Worm (Caenorhabditis elegans) whole organism, L4/young adult: ENCODE measurements around the gene apx-1.

Experiments used
- W03F9.2 ChIP-seq: fragments of 150-350 bp; optimal IDR thresholded peaks from 2 replicates; lab custom pipeline; 2014; ENCODE audit warnings: missing biosample characterization, missing genetic modification characterization
- dao-5 ChIP-seq: sonication (generic microtip); optimal IDR thresholded peaks from 2 replicates; lab custom pipeline; 2016; ENCODE audit warnings: missing genotype, missing genetic modification characterization, moderate library complexity, missing compliant biosample characterization
- him-1 ChIP-seq: sonication (generic microtip); optimal IDR thresholded peaks from 2 replicates; lab custom pipeline; 2016; ENCODE audit warnings: missing genotype, missing genetic modification reagents, missing genetic modification characterization, missing compliant biosample characterization

apx-1 gene

ce11 chrV:3210147-3210546, at the start of gene apx-1:
Gene apx-1, plus strand, starts transcription at chrV:3210196.
- TF ChIP-seq him-1 (no peak), dao-5 (tag; lab: Kevin White, UChicago) (no peak), W03F9.2 (no peak)

- TF ChIP-seq W03F9.2 (no peak), him-1 (no peak), dao-5 (tag; lab: Kevin White, UChicago) (no peak)
These were observed 47.7 kb upstream of the apx-1 start for ce11 chrV:3162299-3162698.

- TF ChIP-seq W03F9.2 (no peak), dao-5 (tag; lab: Kevin White, UChicago) (no peak), him-1 (no peak)
These were observed 46.9 kb upstream of the apx-1 start for ce11 chrV:3163143-3163542.

ce11 chrV:3165438-3165837, 44.6 kb upstream of the apx-1 start, which contains the start of gene C36C5.14:
Gene C36C5.14, minus strand, starts transcription at chrV:3165538.
- TF ChIP-seq W03F9.2, result no peak
- no peak for TF ChIP-seq dao-5 (tag; lab: Kevin White, UChicago)
- no peak for TF ChIP-seq him-1

- TF ChIP-seq W03F9.2 (no peak), dao-5 (tag; lab: Kevin White, UChicago) (no peak), him-1 (no peak)
These were observed 43.7 kb upstream of the apx-1 start, which contains the start of gene C36C5.4 for ce11 chrV:3166260-3166659. Gene C36C5.4, plus strand, starts transcription at chrV:3166560.

- TF ChIP-seq W03F9.2 (no peak), dao-5 (tag; lab: Kevin White, UChicago) (no peak), him-1 (no peak)
These were observed 41.3 kb upstream of the apx-1 start, which contains the start of gene C36C5.15 for ce11 chrV:3168650-3169049. Gene C36C5.15, minus strand, starts transcription at chrV:3168750.

ce11 chrV:3169838-3170237, 40.2 kb upstream of the apx-1 start, which contains the start of gene srbc-6:
Gene srbc-6, plus strand, starts transcription at chrV:3170138.
- TF ChIP-seq dao-5 (tag; lab: Kevin White, UChicago) (no peak), him-1 (no peak), W03F9.2 (no peak)

ce11 chrV:3171625-3172024, 38.4 kb upstream of the apx-1 start:
- no peak for TF ChIP-seq W03F9.2
- no peak for TF ChIP-seq dao-5 (tag; lab: Kevin White, UChicago)
- no peak for TF ChIP-seq him-1

ce11 chrV:3176161-3176560, 33.8 kb upstream of the apx-1 start, which contains the start of gene srab-8:
Gene srab-8, plus strand, starts transcription at chrV:3176461.
- TF ChIP-seq W03F9.2 (no peak), dao-5 (tag; lab: Kevin White, UChicago) (no peak), him-1 (no peak)

ce11 chrV:3185855-3186254, 24.1 kb upstream of the apx-1 start:
- TF ChIP-seq dao-5 (tag; lab: Kevin White, UChicago) (no peak), W03F9.2 (no peak), him-1 (no peak)

- TF ChIP-seq dao-5 (tag; lab: Kevin White, UChicago) (no peak), him-1 (no peak), W03F9.2 (no peak)
These were observed 22.0 kb upstream of the apx-1 start, which contains the start of gene lag-2 for ce11 chrV:3188043-3188442. Gene lag-2, plus strand, starts transcription at chrV:3188343.

ce11 chrV:3193091-3193608, 16.8 kb upstream of the apx-1 start, which contains the start of the genes Y73C8B.3 and Y73C8B.9:
Gene Y73C8B.3, minus strand, starts transcription at chrV:3193237.
Gene Y73C8B.9, plus strand, starts transcription at chrV:3193558.
- no peak for TF ChIP-seq W03F9.2

ce11 chrV:3194952-3195450, 15.0 kb upstream of the apx-1 start, which contains the start of gene Y73C8B.2:
Gene Y73C8B.2, minus strand, starts transcription at chrV:3195002.
- no peak for TF ChIP-seq W03F9.2
- no peak for TF ChIP-seq him-1
- TF ChIP-seq dao-5 (tag; lab: Kevin White, UChicago), result no peak

ce11 chrV:3195814-3196213, 14.2 kb upstream of the apx-1 start:
- TF ChIP-seq him-1 (no peak), W03F9.2 (no peak), dao-5 (tag; lab: Kevin White, UChicago) (no peak)

- no peak for TF ChIP-seq him-1
- TF ChIP-seq dao-5 (tag; lab: Kevin White, UChicago), result no peak
- no peak for TF ChIP-seq W03F9.2
These were observed 13.1 kb upstream of the apx-1 start, which contains the start of the genes Y73C8B.1 and Y73C8B.5 for ce11 chrV:3196832-3197329. Gene Y73C8B.1, minus strand, starts transcription at chrV:3196882. Gene Y73C8B.5, plus strand, starts transcription at chrV:3197268.
